Fruit fly (Drosophila melanogaster): Measurements from ENCODE around the gene CG10336.

CG10336 gene

DNA sequence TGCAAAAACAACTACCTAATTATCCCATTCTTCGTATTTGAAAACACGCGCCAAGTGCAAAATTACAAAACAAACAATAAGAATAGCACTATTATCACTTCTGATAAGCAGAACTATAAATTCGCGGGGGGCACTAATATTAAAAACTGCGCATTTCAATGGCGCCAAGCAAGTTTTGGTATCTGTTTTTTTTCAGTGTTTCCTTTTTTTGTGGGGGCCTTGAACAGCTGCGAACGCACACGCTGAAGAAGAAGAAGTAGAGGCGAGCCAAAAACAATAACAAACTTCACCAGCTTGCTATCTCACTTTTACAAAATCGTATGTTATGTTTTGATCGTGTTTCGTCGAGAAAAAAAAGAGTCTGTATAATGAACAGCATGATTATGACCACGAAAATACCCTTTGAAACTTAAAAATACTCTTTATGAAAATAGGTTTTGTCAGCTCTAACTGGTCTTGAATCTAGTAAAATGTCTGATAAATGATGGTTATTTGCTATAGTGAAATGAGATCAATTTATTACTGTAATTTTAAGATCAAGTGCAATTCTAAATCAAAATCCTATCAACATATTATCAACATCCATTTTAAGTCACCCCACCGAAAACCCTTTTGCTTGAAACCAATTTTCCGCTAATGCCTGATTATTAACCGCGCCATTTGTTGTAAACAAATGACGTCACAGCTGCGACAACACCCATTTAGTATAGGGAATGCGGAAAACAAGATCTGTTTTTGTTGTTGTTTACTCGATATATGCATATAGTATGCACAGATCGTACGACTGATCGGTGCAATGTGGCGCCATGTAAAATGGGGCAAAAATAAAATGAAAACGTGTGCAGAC, 4.8 kb downstream of the CG10336 start (continued):
- TF ChIP-seq Sox100B (GFP tag; optimal IDR thresholded peaks at IDR 0.05) (peak; percentile 28), phol (tag; optimal IDR thresholded peaks at IDR 0.05) (peak; percentile 66), Oli (tag; optimal IDR thresholded peaks at IDR 0.05) (peak; percentile 8), eve (GFP tag; optimal IDR thresholded peaks at IDR 0.05) (no peak), hth (optimal IDR thresholded peaks at IDR 0.05) (no peak), bab2 (GFP tag; optimal IDR thresholded peaks at IDR 0.05) (peak; percentile 51), jing (GFP tag; optimal IDR thresholded peaks at IDR 0.05) (peak; percentile 5), salm (tag; optimal IDR thresholded peaks at IDR 0.05) (peak; percentile 3), Sox102F (GFP tag; optimal IDR thresholded peaks at IDR 0.05) (peak; percentile 49), CG30020 (tag; optimal IDR thresholded peaks at IDR 0.05) (no peak), CG12104 (GFP tag; optimal IDR thresholded peaks at IDR 0.05) (no peak), CG9817 (tag; optimal IDR thresholded peaks at IDR 0.05) (peak; percentile 2), CG8944 (GFP tag; optimal IDR thresholded peaks at IDR 0.05) (peak; percentile 52), CG6813 (GFP tag; optimal IDR thresholded peaks at IDR 0.05) (peak; percentile 44), CG18262 (tag; optimal IDR thresholded peaks at IDR 0.05) (peak; percentile 62), pzg (GFP tag; optimal IDR thresholded peaks at IDR 0.05) (no peak), CG14710 (tag; optimal IDR thresholded peaks at IDR 0.05) (peak; percentile 49), Hr39 (optimal IDR thresholded peaks at IDR 0.05) (no peak), H15 (GFP tag; IDR thresholded peaks at IDR 0.05) (peak; percentile 68; the same call in 2 of the 3 replicates), tin (GFP tag; optimal IDR thresholded peaks at IDR 0.05) (peak; percentile 47), knrl (GFP tag; IDR thresholded peaks at IDR 0.05; ENCODE audit: partially characterized antibody) (peak; percentile 32; the same call in 1 of the 3 replicates), CG1602 (GFP tag; optimal IDR thresholded peaks at IDR 0.05) (peak; percentile 39), CG7928 (GFP tag; optimal IDR thresholded peaks at IDR 0.05) (no peak), sr (GFP tag; IDR thresholded peaks at IDR 0.05) (peak; percentile 49; the same call in 1 of the 3 replicates), onecut (GFP tag; IDR thresholded peaks at IDR 0.05) (peak; percentile 24; the same call in 1 of the 2 replicates), fru (optimal IDR thresholded peaks at IDR 0.05) (no peak), tna (GFP tag; IDR thresholded peaks at IDR 0.05; ENCODE audit: partially characterized antibody) (no peak), CG4617 (GFP tag; optimal IDR thresholded peaks at IDR 0.05; ENCODE audit: borderline replicate concordance) (peak; percentile 17), Nf-YC (tag; optimal IDR thresholded peaks at IDR 0.05) (peak; percentile 44), Blimp-1 (GFP tag; optimal IDR thresholded peaks at IDR 0.05) (peak; percentile 48), CG4282 (GFP tag; optimal IDR thresholded peaks at IDR 0.05) (peak; percentile 18), ssp (GFP tag; IDR thresholded peaks at IDR 0.05) (no peak), CG17361 (GFP tag; IDR thresholded peaks at IDR 0.05) (peak; percentile 71), CG10959 (GFP tag; IDR thresholded peaks at IDR 0.05) (peak; percentile 31; the same call in 1 of the 2 replicates), CG3995 (GFP tag; optimal IDR thresholded peaks at IDR 0.05) (no peak), Doc2 (GFP tag; IDR thresholded peaks at IDR 0.05) (no peak), bigmax (GFP tag; optimal IDR thresholded peaks at IDR 0.05) (no peak), YL-1 (GFP tag; optimal IDR thresholded peaks at IDR 0.05) (peak; percentile 12), vvl (GFP tag; IDR thresholded peaks at IDR 0.05) (peak; percentile 73), Xrp1 (GFP tag; IDR thresholded peaks at IDR 0.05) (peak; percentile 80), CG13624 (GFP tag; optimal IDR thresholded peaks at IDR 0.05) (peak; percentile 90), CG15073 (GFP tag; optimal IDR thresholded peaks at IDR 0.05) (peak; percentile 7), CG8359 (GFP tag; optimal IDR thresholded peaks at IDR 0.05; ENCODE audit: borderline replicate concordance) (no peak), CG12769 (tag; optimal IDR thresholded peaks at IDR 0.05) (peak; percentile 52), luna (GFP tag; optimal IDR thresholded peaks at IDR 0.05) (peak; percentile 0), CG10565 (GFP tag; optimal IDR thresholded peaks at IDR 0.05) (no peak), CG11696 (GFP tag; IDR thresholded peaks at IDR 0.05) (peak; percentile 46; the same call in 1 of the 2 replicates), CG2129 (GFP tag; IDR thresholded peaks at IDR 0.05; ENCODE audit: partially characterized antibody) (no peak), Dfd (GFP tag; optimal IDR thresholded peaks at IDR 0.05) (no peak)
